Fruit fly (Drosophila melanogaster): ENCODE measurements around the gene CG6495.

- TF ChIP-seq zfh2 (GFP tag; optimal IDR thresholded peaks at IDR 0.05) (no peak), CG30431 (GFP tag; optimal IDR thresholded peaks at IDR 0.05) (no peak)
Observed at dm6 chr2L:10770568-10770967, 9.7 kb downstream of the CG6495 start, which contains the start of gene CG17127.
